Fruit fly (Drosophila melanogaster): Measurements from ENCODE around the gene CG11403.

CG11403 gene

DNA sequence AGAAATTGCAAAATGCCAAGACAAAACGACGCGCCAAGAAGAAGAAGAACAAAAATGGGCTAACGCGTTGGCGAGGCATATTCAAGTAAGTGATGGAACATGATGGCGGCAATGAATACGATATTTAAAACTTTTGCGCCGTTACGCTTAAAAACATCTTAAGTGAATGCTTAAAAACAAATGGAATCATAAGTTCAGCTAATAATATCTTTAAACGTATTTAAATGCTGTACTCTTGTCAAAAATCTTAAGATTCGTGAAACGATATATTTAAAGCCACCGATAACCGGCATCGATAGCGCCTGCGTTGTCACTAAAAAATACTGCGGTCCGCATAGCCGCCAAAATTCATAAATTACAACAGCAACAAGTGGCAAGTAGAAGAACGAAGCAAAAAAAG lies at the start of gene CG11403 (continued):
- TF ChIP-seq D19A (tag; optimal IDR thresholded peaks at IDR 0.05): no peak
- no peak for TF ChIP-seq CG4730 (GFP tag; IDR thresholded peaks at IDR 0.05)
- TF ChIP-seq wor (GFP tag; IDR thresholded peaks at IDR 0.05): no peak
- no peak for TF ChIP-seq run (tag; optimal IDR thresholded peaks at IDR 0.05)
- no peak for TF ChIP-seq ems (GFP tag; optimal IDR thresholded peaks at IDR 0.05)
- peak; percentile 61 for TF ChIP-seq Dref (GFP tag; IDR thresholded peaks at IDR 0.05)
- TF ChIP-seq CG17385 (GFP tag; optimal IDR thresholded peaks at IDR 0.05): peak; percentile 95
- no peak for TF ChIP-seq CG17359 (tag; optimal IDR thresholded peaks at IDR 0.05)
- TF ChIP-seq CG11695 (GFP tag; IDR thresholded peaks at IDR 0.05): no peak
- no peak for TF ChIP-seq dimm (GFP tag; IDR thresholded peaks at IDR 0.05)
- no peak for TF ChIP-seq gce (GFP tag; IDR thresholded peaks at IDR 0.05)
- peak; percentile 87 for TF ChIP-seq kah (GFP tag; optimal IDR thresholded peaks at IDR 0.05)
- TF ChIP-seq klu (GFP tag; IDR thresholded peaks at IDR 0.05): no peak
- no peak for TF ChIP-seq HHEX (GFP tag; optimal IDR thresholded peaks at IDR 0.05)
- no peak for TF ChIP-seq TFAM (GFP tag; optimal IDR thresholded peaks at IDR 0.05)
- no peak for TF ChIP-seq sc (optimal IDR thresholded peaks at IDR 0.05)
- TF ChIP-seq sc (GFP tag; optimal IDR thresholded peaks at IDR 0.05): no peak
- no peak for TF ChIP-seq pfk (GFP tag; optimal IDR thresholded peaks at IDR 0.05)
- TF ChIP-seq CrebB (tag; optimal IDR thresholded peaks at IDR 0.05): no peak
- TF ChIP-seq pb (GFP tag; optimal IDR thresholded peaks at IDR 0.05): no peak
- no peak for TF ChIP-seq Hr3 (GFP tag; optimal IDR thresholded peaks at IDR 0.05)
- no peak for TF ChIP-seq pho (GFP tag; optimal IDR thresholded peaks at IDR 0.05)
- no peak for TF ChIP-seq CG11398 (GFP tag; optimal IDR thresholded peaks at IDR 0.05)
- no peak for TF ChIP-seq p53 (GFP tag; optimal IDR thresholded peaks at IDR 0.05)
- peak; percentile 20 for TF ChIP-seq CG2712 (tag; optimal IDR thresholded peaks at IDR 0.05)
- no peak for TF ChIP-seq az2 (GFP tag; optimal IDR thresholded peaks at IDR 0.05)
- TF ChIP-seq Xbp1 (GFP tag; optimal IDR thresholded peaks at IDR 0.05): no peak
- no peak for TF ChIP-seq Rx (GFP tag; IDR thresholded peaks at IDR 0.05)
- TF ChIP-seq onecut (GFP tag; IDR thresholded peaks at IDR 0.05): no peak
- TF ChIP-seq Ada2b (GFP tag; IDR thresholded peaks at IDR 0.05): no peak
- no peak for TF ChIP-seq dan (GFP tag; IDR thresholded peaks at IDR 0.05)
- TF ChIP-seq Hand (GFP tag; optimal IDR thresholded peaks at IDR 0.05): no peak
- no peak for TF ChIP-seq mld (GFP tag; IDR thresholded peaks at IDR 0.05; ENCODE audit: partially characterized antibody)
- TF ChIP-seq D19B (GFP tag; optimal IDR thresholded peaks at IDR 0.05): no peak
- TF ChIP-seq unc-4 (GFP tag; IDR thresholded peaks at IDR 0.05; ENCODE audit: partially characterized antibody): peak; percentile 90
- TF ChIP-seq her (GFP tag; optimal IDR thresholded peaks at IDR 0.05): peak; percentile 25
- no peak for TF ChIP-seq tap (tag; optimal IDR thresholded peaks at IDR 0.05)
- no peak for TF ChIP-seq Gug (GFP tag; IDR thresholded peaks at IDR 0.05)
- peak; percentile 82 for TF ChIP-seq Doc3 (GFP tag; IDR thresholded peaks at IDR 0.05; ENCODE audit: partially characterized antibody)
- TF ChIP-seq CG1602 (GFP tag; optimal IDR thresholded peaks at IDR 0.05): no peak
- peak; percentile 81; the same call in 2 of the 3 replicates for TF ChIP-seq CG11560 (tag; IDR thresholded peaks at IDR 0.05)
- no peak for TF ChIP-seq Tbp (GFP tag; optimal IDR thresholded peaks at IDR 0.05)
- no peak for TF ChIP-seq CG17568 (GFP tag; optimal IDR thresholded peaks at IDR 0.05)
- no peak for TF ChIP-seq H15 (GFP tag; IDR thresholded peaks at IDR 0.05)
- TF ChIP-seq cas (GFP tag; IDR thresholded peaks at IDR 0.05): no peak
- TF ChIP-seq fd3F (GFP tag; optimal IDR thresholded peaks at IDR 0.05): no peak
- TF ChIP-seq en (GFP tag; optimal IDR thresholded peaks at IDR 0.05): no peak
- TF ChIP-seq CG3163 (GFP tag; optimal IDR thresholded peaks at IDR 0.05): no peak
- TF ChIP-seq BEAF-32 (GFP tag; optimal IDR thresholded peaks at IDR 0.05): peak; percentile 95
- no peak for TF ChIP-seq CG12769 (tag; optimal IDR thresholded peaks at IDR 0.05)
- peak; percentile 52 for TF ChIP-seq CG9932 (GFP tag; IDR thresholded peaks at IDR 0.05)
- TF ChIP-seq lmd (GFP tag; IDR thresholded peaks at IDR 0.05): no peak
- no peak for TF ChIP-seq kni (GFP tag; optimal IDR thresholded peaks at IDR 0.05)
